Fruit fly (Drosophila melanogaster): Measurements from ENCODE around the gene RIOK1.

dm6 chr3L:11599965-11600420, 48.3 kb downstream of the RIOK1 start, which contains the start of the genes CG14137 and CG46394:
- TF ChIP-seq HLH106 (tag; optimal IDR thresholded peaks at IDR 0.05) (no peak), Rel (GFP tag; optimal IDR thresholded peaks at IDR 0.05) (no peak), Rel (tag; optimal IDR thresholded peaks at IDR 0.05) (no peak), sage (GFP tag; optimal IDR thresholded peaks at IDR 0.05) (no peak), fru (GFP tag; optimal IDR thresholded peaks at IDR 0.05) (no peak)
